Worm (Caenorhabditis elegans) whole organism, late embryonic: Measurements from ENCODE around the gene T24E12.13.

Experiments
- C08G9.2 ChIP-seq: sonication (generic microtip); optimal IDR thresholded peaks from 2 replicates; lab custom pipeline; 2016; ENCODE audit warnings: mild to moderate bottlenecking, missing genetic modification characterization, moderate library complexity, missing compliant biosample characterization
- C38D4.7 ChIP-seq: fragments of 200-800 bp; sonication (Bioruptor generic); optimal IDR thresholded peaks from 2 replicates; lab custom pipeline; 2018; ENCODE audit warnings: mild to moderate bottlenecking, missing genetic modification characterization, moderate library complexity, missing compliant biosample characterization
- F13H6.1 ChIP-seq: sonication (generic microtip); optimal IDR thresholded peaks from 2 replicates; lab custom pipeline; 2016; ENCODE audit warnings: missing genetic modification characterization, missing compliant biosample characterization
- K02D7.2 ChIP-seq: sonication (generic microtip); optimal IDR thresholded peaks from 2 replicates; lab custom pipeline; 2017; ENCODE audit warnings: mild to moderate bottlenecking, missing genetic modification characterization, missing compliant biosample characterization
- Y22D7AL.16 ChIP-seq: sonication (generic microtip); optimal IDR thresholded peaks from 2 replicates; lab custom pipeline; 2016; ENCODE audit warnings: missing genetic modification characterization, missing compliant biosample characterization
- ahr-1 ChIP-seq: sonication (generic microtip); optimal IDR thresholded peaks from 2 replicates; lab custom pipeline; 2016; ENCODE audit warnings: missing genetic modification characterization, missing compliant biosample characterization
- ceh-14 ChIP-seq: sonication (generic microtip); optimal IDR thresholded peaks from 2 replicates; lab custom pipeline; 2016; ENCODE audit warnings: missing genotype, missing genetic modification characterization, missing compliant biosample characterization
- ceh-18 ChIP-seq: sonication (generic microtip); optimal IDR thresholded peaks from 2 replicates; lab custom pipeline; 2016; ENCODE audit warnings: missing genetic modification characterization, missing compliant biosample characterization
- ceh-30 ChIP-seq: fragments of 150-350 bp; optimal IDR thresholded peaks from 2 replicates; lab custom pipeline; 2014; ENCODE audit warnings: missing biosample characterization, missing genetic modification characterization
- ceh-45 ChIP-seq: fragments of 200-800 bp; sonication (Bioruptor generic); IDR thresholded peaks from 2 replicates; pipeline ENCODE4 v1.3.6; 2022; ENCODE audit warnings: missing genetic modification reagents, missing genetic modification characterization, missing compliant biosample characterization
- ceh-48 ChIP-seq: sonication (generic microtip); optimal IDR thresholded peaks from 2 replicates; lab custom pipeline; 2016; ENCODE audit warnings: missing genetic modification characterization, inconsistent platforms, missing compliant biosample characterization
- ceh-6 ChIP-seq: fragments of 200-800 bp; sonication (Bioruptor generic); optimal IDR thresholded peaks from 2 replicates; lab custom pipeline; 2018; ENCODE audit warnings: mild to moderate bottlenecking, missing genetic modification characterization, missing compliant biosample characterization
- che-1 ChIP-seq: sonication (generic microtip); optimal IDR thresholded peaks from 2 replicates; lab custom pipeline; 2016; ENCODE audit warnings: mild to moderate bottlenecking, missing genetic modification characterization, missing compliant biosample characterization
- dmd-4 ChIP-seq: sonication (generic microtip); optimal IDR thresholded peaks from 2 replicates; lab custom pipeline; 2016; ENCODE audit warnings: borderline replicate concordance, missing genetic modification characterization, missing compliant biosample characterization
- elt-2 ChIP-seq: sonication (generic microtip); optimal IDR thresholded peaks from 2 replicates; lab custom pipeline; 2016; ENCODE audit warnings: missing genetic modification reagents, missing genetic modification characterization, missing compliant biosample characterization
- fax-1 ChIP-seq: sonication (generic microtip); optimal IDR thresholded peaks from 2 replicates; lab custom pipeline; 2016; ENCODE audit warnings: missing genotype, missing genetic modification characterization, missing compliant biosample characterization
- fkh-6 ChIP-seq: sonication (generic microtip); optimal IDR thresholded peaks from 2 replicates; lab custom pipeline; 2016; ENCODE audit warnings: missing genetic modification characterization, missing compliant biosample characterization
- hlh-6 ChIP-seq: sonication (generic microtip); optimal IDR thresholded peaks from 2 replicates; lab custom pipeline; 2016; ENCODE audit warnings: missing genotype, missing genetic modification characterization, missing compliant biosample characterization
- lim-6 ChIP-seq: sonication (generic microtip); optimal IDR thresholded peaks from 2 replicates; lab custom pipeline; 2016; ENCODE audit warnings: missing genetic modification characterization, missing compliant biosample characterization
- nfya-1 ChIP-seq: sonication (generic microtip); optimal IDR thresholded peaks from 2 replicates; lab custom pipeline; 2017; ENCODE audit warnings: missing genetic modification characterization, mild to moderate bottlenecking, missing compliant biosample characterization, antibody characterized with exemption, moderate library complexity
- nhr-232 ChIP-seq: sonication (generic microtip); optimal IDR thresholded peaks from 2 replicates; lab custom pipeline; 2016; ENCODE audit warnings: missing genetic modification characterization, missing compliant biosample characterization
- npax-4 ChIP-seq: sonication (generic microtip); optimal IDR thresholded peaks from 2 replicates; lab custom pipeline; 2016; ENCODE audit warnings: missing genetic modification characterization, missing compliant biosample characterization
- pag-3 ChIP-seq: sonication (generic microtip); optimal IDR thresholded peaks from 2 replicates; lab custom pipeline; 2016; ENCODE audit warnings: missing compliant biosample characterization, missing genetic modification characterization, borderline replicate concordance
- pha-2 ChIP-seq: sonication (generic microtip); optimal IDR thresholded peaks from 2 replicates; lab custom pipeline; 2017; ENCODE audit warnings: mild to moderate bottlenecking, missing genetic modification characterization, missing compliant biosample characterization
- pqm-1 ChIP-seq: sonication (generic microtip); optimal IDR thresholded peaks from 2 replicates; lab custom pipeline; 2016; ENCODE audit warnings: missing genetic modification characterization, missing compliant biosample characterization
- pros-1 ChIP-seq: fragments of 150-350 bp; optimal IDR thresholded peaks from 2 replicates; lab custom pipeline; 2014; ENCODE audit warnings: missing biosample characterization, missing genetic modification reagents, missing genetic modification characterization
- ref-2 ChIP-seq: sonication (generic microtip); optimal IDR thresholded peaks from 2 replicates; lab custom pipeline; 2016; ENCODE audit warnings: missing genetic modification characterization, missing compliant biosample characterization
- rnt-1 ChIP-seq: sonication (generic microtip); optimal IDR thresholded peaks from 2 replicates; lab custom pipeline; 2016; ENCODE audit warnings: missing genetic modification characterization, missing compliant biosample characterization
- sox-2 ChIP-seq: fragments of 200-800 bp; sonication (Bioruptor generic); IDR thresholded peaks from 2 replicates; pipeline ENCODE4 v1.3.6; 2022; ENCODE audit warnings: missing genetic modification reagents, missing genetic modification characterization, missing compliant biosample characterization
- sox-4 ChIP-seq: sonication (generic microtip); optimal IDR thresholded peaks from 2 replicates; lab custom pipeline; 2017; ENCODE audit warnings: mild to moderate bottlenecking, missing genetic modification characterization, inconsistent platforms, missing compliant biosample characterization
- syd-9 ChIP-seq: sonication (generic microtip); optimal IDR thresholded peaks from 2 replicates; lab custom pipeline; 2016; ENCODE audit warnings: mild to moderate bottlenecking, missing genetic modification characterization, moderate library complexity, missing compliant biosample characterization
- unc-42 ChIP-seq: sonication (generic microtip); optimal IDR thresholded peaks from 2 replicates; lab custom pipeline; 2016; ENCODE audit warnings: missing genotype, missing genetic modification characterization, missing compliant biosample characterization
- unc-55 ChIP-seq: sonication (generic microtip); optimal IDR thresholded peaks from 2 replicates; lab custom pipeline; 2017; ENCODE audit warnings: missing biosample characterization, missing genetic modification reagents, missing genetic modification characterization
- zip-5 ChIP-seq: sonication (generic microtip); optimal IDR thresholded peaks from 2 replicates; lab custom pipeline; 2016; ENCODE audit warnings: missing genetic modification characterization, missing compliant biosample characterization

The T24E12.13 gene

ce11 chrII:3785756-3786155 lies 1.5 kb upstream of the T24E12.13 start:
- TF ChIP-seq pqm-1 (tag; lab: Kevin White, UChicago): no peak
- TF ChIP-seq fax-1 (tag; lab: Kevin White, UChicago): no peak
- no peak for TF ChIP-seq C38D4.7
- TF ChIP-seq nhr-232 (tag; lab: Kevin White, UChicago): no peak
- no peak for TF ChIP-seq K02D7.2 (tag; lab: Kevin White, UChicago)
- TF ChIP-seq ceh-48 (tag; lab: Kevin White, UChicago): no peak
- no peak for TF ChIP-seq nfya-1 (tag; lab: Kevin White, UChicago)
- TF ChIP-seq ceh-30 (tag; lab: Kevin White, UChicago): no peak
- no peak for TF ChIP-seq pha-2
- TF ChIP-seq sox-4 (tag; lab: Kevin White, UChicago): no peak
- no peak for TF ChIP-seq C08G9.2 (tag; lab: Kevin White, UChicago)
- TF ChIP-seq ceh-14 (tag; lab: Kevin White, UChicago): no peak
- no peak for TF ChIP-seq npax-4 (tag; lab: Kevin White, UChicago)

ce11 chrII:3786538-3786937 lies 713 bp upstream of the T24E12.13 start:
- TF ChIP-seq elt-2 (tag; lab: Kevin White, UChicago): peak; percentile 99
- no peak for TF ChIP-seq ceh-30 (tag; lab: Kevin White, UChicago)
- peak; percentile 53 for TF ChIP-seq pqm-1 (tag; lab: Kevin White, UChicago)
- TF ChIP-seq F13H6.1 (tag; lab: Kevin White, UChicago): no peak

DNA sequence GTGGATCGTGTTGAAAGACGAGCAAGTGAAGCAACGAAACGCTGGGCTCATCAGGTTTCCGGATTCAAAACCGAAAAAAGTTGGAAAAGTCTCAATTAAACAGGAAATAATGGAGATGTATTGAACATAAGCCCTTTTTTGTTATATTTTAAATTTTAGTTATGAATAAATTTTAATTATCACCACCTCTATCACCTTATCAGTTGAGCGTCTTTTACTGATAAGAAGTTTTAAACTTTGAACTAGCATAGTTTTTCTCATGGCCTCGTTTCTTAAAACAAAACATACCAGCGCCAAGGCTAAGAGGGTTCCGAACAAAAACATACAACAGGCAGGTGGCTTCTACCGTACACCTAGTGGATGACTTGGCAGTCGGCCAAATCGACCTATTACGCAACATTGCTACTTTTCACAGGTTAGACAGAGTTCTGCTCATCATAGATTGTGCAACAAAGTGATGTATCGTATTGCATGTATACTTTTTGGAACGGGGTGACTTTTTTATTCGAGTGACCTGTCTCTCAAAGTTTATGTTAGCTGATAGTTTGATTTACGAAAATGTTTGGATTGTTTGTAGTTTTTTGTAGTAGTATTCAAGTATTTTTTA lies 1.2 kb downstream of the T24E12.13 start:
- no peak for TF ChIP-seq ceh-18 (tag; lab: Kevin White, UChicago)
- TF ChIP-seq pha-2: no peak

DNA sequence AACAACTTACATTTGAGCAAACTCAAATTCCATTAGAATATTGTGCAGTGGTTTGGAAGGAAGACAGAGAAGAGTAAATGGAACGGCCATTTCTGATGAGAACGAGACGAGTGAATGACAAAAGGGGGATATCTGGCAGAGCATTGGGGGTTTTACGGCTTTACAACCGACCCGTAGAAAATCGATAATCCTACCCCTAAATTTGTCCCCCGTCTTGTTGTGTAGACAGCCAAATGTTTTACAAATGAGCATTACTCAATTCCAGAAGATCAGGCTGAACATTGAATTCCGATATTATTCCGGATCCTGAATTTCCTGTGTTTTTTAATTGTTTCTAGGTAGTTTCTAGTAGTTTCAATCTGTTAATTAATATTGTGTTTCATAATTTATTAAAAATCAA lies 6.1 kb downstream of the T24E12.13 start, which contains the start of gene fbxb-99:
Gene fbxb-99 (minus strand): TSS at position 101 of the 400 bp plus-strand sequence.
- TF ChIP-seq syd-9 (tag; lab: Kevin White, UChicago) (no peak), ahr-1 (no peak), ceh-30 (tag; lab: Kevin White, UChicago) (no peak), unc-42 (tag; lab: Kevin White, UChicago) (no peak), ceh-6 (GFP tag; lab: Kevin White, UChicago) (no peak), ref-2 (tag; lab: Kevin White, UChicago) (no peak), lim-6 (tag; lab: Kevin White, UChicago) (no peak), Y22D7AL.16 (tag; lab: Kevin White, UChicago) (no peak)
- TF ChIP-seq, all 69 proteins: peak for 0

DNA sequence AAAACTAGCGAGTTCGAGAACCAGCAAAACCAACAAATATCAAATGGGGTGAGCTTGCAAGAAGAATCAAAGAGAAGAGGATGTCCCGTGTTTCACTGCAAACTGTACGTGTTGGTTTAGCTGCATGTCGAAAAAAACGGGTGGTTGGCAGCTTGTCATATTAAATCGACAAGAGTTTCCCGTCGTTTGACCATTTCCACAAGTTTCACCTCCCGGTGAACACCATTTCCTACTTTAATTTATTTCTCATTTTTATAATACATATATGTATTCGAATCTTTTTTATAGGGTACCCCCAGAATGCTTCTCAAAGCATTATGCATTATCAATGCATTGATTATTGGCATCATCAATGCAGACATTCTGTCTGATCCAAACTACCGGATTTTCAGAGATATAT lies 8.1 kb downstream of the T24E12.13 start, which contains the start of gene Y8A9A.2:
Gene Y8A9A.2 (plus strand): TSS at position 301 of the 400 bp plus-strand sequence.
- TF ChIP-seq ceh-45: no peak
- TF ChIP-seq pros-1 (tag; lab: Kevin White, UChicago): no peak
- no peak for TF ChIP-seq sox-2
- no peak for TF ChIP-seq hlh-6 (tag; lab: Kevin White, UChicago)
- TF ChIP-seq npax-4 (tag; lab: Kevin White, UChicago): no peak
- no peak for TF ChIP-seq che-1 (tag; lab: Kevin White, UChicago)
- TF ChIP-seq sox-4 (tag; lab: Kevin White, UChicago): no peak
- no peak for TF ChIP-seq fkh-6 (tag; lab: Kevin White, UChicago)
- no peak for TF ChIP-seq zip-5 (tag; lab: Kevin White, UChicago)

DNA sequence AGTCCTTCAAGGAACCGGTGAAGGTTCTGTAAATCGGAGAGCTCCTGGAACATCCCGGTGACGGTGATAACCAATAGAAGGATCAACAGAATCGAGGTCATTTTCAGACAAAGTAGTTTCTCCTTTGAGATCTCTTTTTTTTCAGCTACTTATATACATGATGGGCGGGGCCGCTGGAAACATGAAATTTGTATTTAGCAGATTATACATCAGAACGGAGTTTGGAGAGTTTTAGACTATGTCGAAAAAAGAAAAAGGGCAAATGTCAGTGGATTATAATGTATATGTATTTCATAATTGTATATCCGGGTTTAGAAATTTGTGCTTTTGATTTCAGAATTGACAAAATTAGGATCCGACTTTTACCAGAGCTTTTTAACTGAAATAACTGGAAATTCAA lies 16.0 kb downstream of the T24E12.13 start, which contains the start of gene ins-32:
Gene ins-32 (minus strand): TSS at position 101 of the 400 bp plus-strand sequence.
- TF ChIP-seq dmd-4 (tag; lab: Kevin White, UChicago): no peak
- no peak for TF ChIP-seq rnt-1 (tag; lab: Kevin White, UChicago)
- TF ChIP-seq pag-3 (tag; lab: Kevin White, UChicago): no peak
- TF ChIP-seq unc-55 (GFP tag; lab: Kevin White, UChicago): no peak
